Fruit fly (Drosophila melanogaster) whole organism, embryonic: Measurements from ENCODE around the gene AstA-R1.
A peak's percentile ranks its signal among the peaks of the same experiment; 100 is the strongest.

Experiments
- CG15269 ChIP-seq: fragments of 200-800 bp; sonication (Bioruptor generic); optimal IDR thresholded peaks from 2 replicates; lab custom pipeline; 2018; ENCODE audit warnings: missing biosample characterization, mild to moderate bottlenecking, missing genetic modification characterization, moderate library complexity
- CG18599 ChIP-seq: fragments of 200-800 bp; sonication (Bioruptor generic); optimal IDR thresholded peaks from 3 replicates; lab custom pipeline; 2017; ENCODE audit warnings: missing biosample characterization, missing genetic modification characterization, mild to moderate bottlenecking, moderate library complexity, missing genetic modification reagents
- CG2120 ChIP-seq: fragments of 200-800 bp; sonication (Bioruptor generic); optimal IDR thresholded peaks from 3 replicates; lab custom pipeline; 2016; ENCODE audit warnings: missing biosample characterization, missing genetic modification characterization
- CG2678 ChIP-seq: fragments of 200-800 bp; sonication (Bioruptor generic); optimal IDR thresholded peaks from 3 replicates; lab custom pipeline; 2019; ENCODE audit warnings: missing biosample characterization, mild to moderate bottlenecking, missing genetic modification characterization, moderate library complexity
- CG2875 ChIP-seq: fragments of 200-800 bp; sonication (Bioruptor generic); optimal IDR thresholded peaks from 2 replicates; lab custom pipeline; 2017; ENCODE audit warnings: missing biosample characterization, mild to moderate bottlenecking, missing genetic modification characterization, missing genetic modification reagents
- CG30431 ChIP-seq: fragments of 200-800 bp; sonication (Bioruptor generic); optimal IDR thresholded peaks from 2 replicates; lab custom pipeline; 2017; ENCODE audit warnings: missing biosample characterization, missing genetic modification characterization
- CG32532 ChIP-seq: fragments of 200-800 bp; sonication (Bioruptor generic); IDR thresholded peaks from 2 replicates; pipeline ENCODE4 v1.3.6; 2022; ENCODE audit warnings: missing biosample characterization, missing genetic modification characterization
- CG7556 ChIP-seq: fragments of 200-800 bp; sonication (Bioruptor generic); optimal IDR thresholded peaks from 2 replicates; lab custom pipeline; 2017; ENCODE audit warnings: missing biosample characterization, mild to moderate bottlenecking, missing genetic modification characterization
- CG7928 ChIP-seq: fragments of 200-800 bp; sonication (Bioruptor generic); optimal IDR thresholded peaks from 2 replicates; lab custom pipeline; 2017; ENCODE audit warnings: missing biosample characterization, mild to moderate bottlenecking, missing genetic modification characterization
- CG9817 ChIP-seq: fragments of 200-800 bp; sonication (Bioruptor generic); optimal IDR thresholded peaks from 2 replicates; lab custom pipeline; 2018; ENCODE audit warnings: missing biosample characterization, mild to moderate bottlenecking, missing genetic modification characterization, moderate library complexity
- CG9932 ChIP-seq: fragments of 200-800 bp; sonication (Bioruptor generic); IDR thresholded peaks from 2 replicates; pipeline ENCODE4 v1.3.6; 2022; ENCODE audit warnings: missing biosample characterization, missing genetic modification characterization
- CkIIα-i1 ChIP-seq: fragments of 200-800 bp; sonication (Bioruptor generic); IDR thresholded peaks from 2 replicates; pipeline ENCODE4 v1.3.6; 2022; ENCODE audit warnings: missing biosample characterization, missing genetic modification characterization
- E2f1 ChIP-seq: fragments of 200-800 bp; sonication (Bioruptor generic); IDR thresholded peaks from 2 replicates; pipeline ENCODE4 v1.3.6; 2022; ENCODE audit warnings: missing biosample characterization, missing genetic modification characterization
- E2f2 ChIP-seq: fragments of 200-800 bp; sonication (Bioruptor generic); IDR thresholded peaks from 2 replicates; pipeline ENCODE4 v1.3.6; 2022; ENCODE audit warnings: missing biosample characterization, missing genetic modification characterization
- Fer1 ChIP-seq: fragments of 200-800 bp; sonication (Bioruptor generic); optimal IDR thresholded peaks from 2 replicates; lab custom pipeline; 2017; ENCODE audit warnings: missing biosample characterization, mild to moderate bottlenecking, missing genetic modification characterization
- Gug ChIP-seq: fragments of 200-800 bp; sonication (Bioruptor generic); IDR thresholded peaks from 4 replicates; pipeline ENCODE4 v1.3.6; 2022; ENCODE audit warnings: missing biosample characterization, missing genetic modification characterization
- Hmr ChIP-seq: fragments of 200-800 bp; sonication (Bioruptor generic); optimal IDR thresholded peaks from 3 replicates; lab custom pipeline; 2017; ENCODE audit warnings: mild to moderate bottlenecking, missing biosample characterization, missing genetic modification reagents, missing genetic modification characterization
- Hr51 ChIP-seq, 2 experiments: fragments of 200-800 bp; sonication (Bioruptor generic); optimal IDR thresholded peaks; 2 replicates in 1 of 2; 3 replicates in 1 of 2; lab custom pipeline; 2016 to 2018; ENCODE audit warnings: missing biosample characterization in 2 of 2, missing genetic modification characterization in 2 of 2, mild to moderate bottlenecking in 1 of 2, moderate library complexity in 1 of 2
- Max ChIP-seq: fragments of 200-800 bp; sonication (Bioruptor generic); optimal IDR thresholded peaks from 2 replicates; lab custom pipeline; 2016; ENCODE audit warnings: missing biosample characterization, mild to moderate bottlenecking, missing genetic modification characterization
- Mes4 ChIP-seq: fragments of 200-800 bp; sonication (Bioruptor generic); optimal IDR thresholded peaks from 2 replicates; lab custom pipeline; 2016; ENCODE audit warnings: missing biosample characterization, missing genetic modification characterization
- Optix ChIP-seq: fragments of 200-800 bp; sonication (Bioruptor generic); IDR thresholded peaks from 3 replicates; pipeline ENCODE4 v1.3.6; 2022; ENCODE audit warnings: missing biosample characterization, missing genetic modification characterization
- Poxn ChIP-seq: fragments of 200-800 bp; sonication (Bioruptor generic); IDR thresholded peaks from 2 replicates; pipeline ENCODE4 v1.3.6; 2022; ENCODE audit warnings: missing biosample characterization, missing genetic modification characterization
- Ptx1 ChIP-seq: fragments of 200-800 bp; sonication (Bioruptor generic); IDR thresholded peaks from 2 replicates; pipeline ENCODE4 v1.3.6; 2022; ENCODE audit warnings: missing biosample characterization, missing genetic modification characterization
- Sox102F ChIP-seq: fragments of 200-800 bp; sonication (Bioruptor generic); optimal IDR thresholded peaks from 2 replicates; lab custom pipeline; 2018; ENCODE audit warnings: missing biosample characterization, mild to moderate bottlenecking, missing genetic modification characterization, moderate library complexity
- Vsx1 ChIP-seq: fragments of 200-800 bp; sonication (Bioruptor generic); optimal IDR thresholded peaks from 2 replicates; lab custom pipeline; 2017; ENCODE audit warnings: missing biosample characterization, mild to moderate bottlenecking, missing genetic modification characterization, missing genetic modification reagents
- Xrp1 ChIP-seq: fragments of 200-800 bp; sonication (Bioruptor generic); IDR thresholded peaks from 2 replicates; pipeline ENCODE4 v1.3.6; 2022; ENCODE audit warnings: missing biosample characterization, missing genetic modification characterization
- ci ChIP-seq: fragments of 200-800 bp; sonication (Bioruptor generic); IDR thresholded peaks from 3 replicates; pipeline ENCODE4 v1.3.6; 2022; ENCODE audit warnings: missing biosample characterization, missing genetic modification characterization
- dmrt99B ChIP-seq: fragments of 200-800 bp; sonication (Bioruptor generic); optimal IDR thresholded peaks from 2 replicates; lab custom pipeline; 2018; ENCODE audit warnings: missing biosample characterization, mild to moderate bottlenecking, missing genetic modification characterization, moderate library complexity
- dysf ChIP-seq: fragments of 200-800 bp; sonication (Bioruptor generic); IDR thresholded peaks from 3 replicates; pipeline ENCODE4 v1.3.6; 2022; ENCODE audit warnings: missing biosample characterization, missing genetic modification characterization
- fru ChIP-seq: fragments of >200 bp; optimal IDR thresholded peaks from 2 replicates; lab custom pipeline; 2017
- gem ChIP-seq: fragments of 200-800 bp; sonication (Bioruptor generic); optimal IDR thresholded peaks from 2 replicates; lab custom pipeline; 2019; ENCODE audit warnings: missing biosample characterization, mild to moderate bottlenecking, missing genetic modification characterization, moderate library complexity
- grau ChIP-seq: fragments of 200-800 bp; optimal IDR thresholded peaks from 3 replicates; lab custom pipeline; 2019; ENCODE audit warnings: missing biosample characterization, mild to moderate bottlenecking, missing genetic modification characterization, moderate library complexity
- gsb-n ChIP-seq: fragments of 200-800 bp; sonication (Bioruptor generic); optimal IDR thresholded peaks from 3 replicates; lab custom pipeline; 2018; ENCODE audit warnings: missing biosample characterization, mild to moderate bottlenecking, missing genetic modification characterization
- prd ChIP-seq, 3 experiments: fragments of >200 bp in 2 of 3; fragments of 200-800 bp in 1 of 3; sonication (Bioruptor generic) in 1 of 3; optimal IDR thresholded peaks in 2 of 3; IDR thresholded peaks in 1 of 3; 2 replicates in 2 of 3; 3 replicates in 1 of 3; pipeline versions ENCODE4 v1.3.6 to Lab custom; 2017 to 2022; ENCODE audit warnings: missing biosample characterization in 1 of 3, missing genetic modification characterization in 1 of 3
- row ChIP-seq: fragments of 200-800 bp; sonication (Bioruptor generic); IDR thresholded peaks from 3 replicates; pipeline ENCODE4 v1.3.6; 2022; ENCODE audit warnings: missing biosample characterization, missing genetic modification characterization
- sens ChIP-seq: fragments of 200-800 bp; sonication (Bioruptor generic); peaks from one replicate; lab custom pipeline; 2016; ENCODE audit warnings: missing biosample characterization, missing genetic modification characterization
- seq ChIP-seq: fragments of 200-800 bp; sonication (Bioruptor generic); IDR thresholded peaks from 2 replicates; pipeline ENCODE4 v1.3.6; 2022; ENCODE audit warnings: missing biosample characterization, missing genetic modification characterization
- slbo ChIP-seq: fragments of 200-800 bp; sonication (Bioruptor generic); IDR thresholded peaks from 2 replicates; pipeline ENCODE4 v1.3.6; 2022; ENCODE audit warnings: missing biosample characterization, missing genetic modification characterization
- tin ChIP-seq: fragments of 200-800 bp; sonication (Bioruptor generic); optimal IDR thresholded peaks from 3 replicates; lab custom pipeline; 2016; ENCODE audit warnings: missing biosample characterization, missing genetic modification characterization
- unpg ChIP-seq: fragments of 200-800 bp; sonication (Bioruptor generic); optimal IDR thresholded peaks from 3 replicates; lab custom pipeline; 2018; ENCODE audit warnings: missing biosample characterization, mild to moderate bottlenecking, missing genetic modification characterization, moderate library complexity

AstA-R1 gene

DNA sequence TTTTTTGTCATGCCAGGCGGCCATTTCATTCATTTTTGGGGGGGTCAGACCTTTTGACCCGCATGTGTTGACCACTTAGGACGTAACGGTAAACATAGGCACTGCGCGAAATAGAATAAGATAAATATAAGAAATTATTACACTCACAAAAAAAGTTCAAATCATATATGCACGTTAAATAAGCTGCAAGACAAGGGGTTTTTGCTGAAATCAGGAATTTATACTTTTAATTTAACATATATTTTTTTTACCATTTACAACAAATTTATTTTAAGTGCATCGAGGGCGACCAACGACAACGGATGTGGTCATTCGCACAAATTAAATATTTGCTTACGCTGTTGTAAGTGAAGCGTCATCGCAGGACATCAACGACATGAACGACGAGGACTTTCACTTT, 6.9 kb downstream of the AstA-R1 start:
- peak; percentile 32 for TF ChIP-seq Sox102F (GFP tag; lab: Kevin White, UChicago)
- TF ChIP-seq gsb-n (tag; lab: Kevin White, UChicago): no peak
- no peak for TF ChIP-seq CkIIα-i1 (GFP tag; lab: Robert Waterston, UW)
- TF ChIP-seq Gug: no peak
- peak; percentile 33; the same call in 1 of the 2 replicates for TF ChIP-seq CG9932
- TF ChIP-seq CG32532 (GFP tag; lab: Robert Waterston, UW): peak; percentile 28; the same call in 1 of the 2 replicates
- peak in 1 of 2 experiments; percentile 34 for TF ChIP-seq Hr51 (GFP tag; optimal IDR thresholded peaks at IDR 0.05; lab: Kevin White, UChicago)
- 0 out of 2 replicates have a peak, but pooled peaks have one; percentile 23 for TF ChIP-seq E2f2
- TF ChIP-seq CG2678: peak; percentile 19
- peak; percentile 34 for TF ChIP-seq CG2120 (GFP tag; lab: Kevin White, UChicago)
- no peak for TF ChIP-seq Xrp1 (GFP tag; lab: Robert Waterston, UW)
- peak; percentile 14 for TF ChIP-seq sens (GFP tag; lab: Kevin White, UChicago)
- no peak for TF ChIP-seq tin (GFP tag; lab: Kevin White, UChicago)
- peak; percentile 13 for TF ChIP-seq CG2875 (GFP tag; lab: Kevin White, UChicago)
- TF ChIP-seq row (GFP tag; lab: Robert Waterston, UW): peak; percentile 54
- TF ChIP-seq CG7928 (GFP tag; lab: Kevin White, UChicago): no peak
- 0 out of 2 replicates have a peak, but pooled peaks have one; percentile 13 for TF ChIP-seq E2f1
- TF ChIP-seq prd (optimal IDR thresholded peaks at IDR 0.05; lab: Kevin White, UChicago): no peak
- peak; percentile 50; the same call in 1 of the 3 replicates for TF ChIP-seq prd (GFP tag; IDR thresholded peaks at IDR 0.05; lab: Robert Waterston, UW)
- TF ChIP-seq gem (tag; lab: Kevin White, UChicago): peak; percentile 51
- TF ChIP-seq CG18599 (GFP tag; lab: Kevin White, UChicago): peak; percentile 18
- TF ChIP-seq CG9817: peak; percentile 8
- 0 out of 3 replicates have a peak, but pooled peaks have one; percentile 14 for TF ChIP-seq ci
- TF ChIP-seq unpg: peak; percentile 21
- peak; percentile 41 for TF ChIP-seq Hmr
- no peak for TF ChIP-seq CG30431 (GFP tag; lab: Kevin White, UChicago)
- TF ChIP-seq Ptx1: peak; percentile 16; the same call in 1 of the 2 replicates
- peak; percentile 42 for TF ChIP-seq CG15269 (tag; lab: Kevin White, UChicago)
- TF ChIP-seq dysf: 0 out of 3 replicates have a peak, but pooled peaks have one; percentile 17
- TF ChIP-seq slbo (GFP tag; lab: Robert Waterston, UW): peak; percentile 24; the same call in 1 of the 2 replicates
- 0 out of 2 replicates have a peak, but pooled peaks have one; percentile 39 for TF ChIP-seq seq
- TF ChIP-seq grau (tag; lab: Kevin White, UChicago): peak; percentile 32
- TF ChIP-seq Vsx1 (GFP tag; lab: Kevin White, UChicago): no peak
- TF ChIP-seq Fer1: peak; percentile 13
- TF ChIP-seq dmrt99B: peak; percentile 7
- TF ChIP-seq CG7556 (GFP tag; lab: Kevin White, UChicago): peak; percentile 25

DNA sequence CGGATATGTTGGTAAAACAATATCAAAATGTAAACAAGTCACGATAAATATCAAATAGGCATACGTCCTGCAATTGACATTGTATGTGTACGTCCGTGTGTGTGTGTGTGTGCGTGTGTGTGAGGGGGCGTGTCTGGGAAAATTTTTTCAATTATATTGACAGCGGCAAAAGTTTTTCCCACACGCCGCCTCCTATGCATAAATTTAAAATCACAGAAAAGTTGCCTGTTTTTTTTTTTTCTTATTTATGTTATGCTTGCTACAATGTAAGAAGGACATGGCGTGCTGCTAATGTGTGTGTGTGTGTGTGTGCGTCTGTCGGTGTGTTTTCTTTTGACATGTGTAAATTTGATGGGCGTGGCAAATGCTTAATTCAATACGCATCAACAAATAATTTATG, 11.9 kb downstream of the AstA-R1 start:
- no peak for TF ChIP-seq Mes4 (GFP tag; lab: Kevin White, UChicago)
- TF ChIP-seq Max (GFP tag; lab: Kevin White, UChicago): no peak
- no peak for TF ChIP-seq fru (lab: Kevin White, UChicago)
- no peak for TF ChIP-seq Poxn (GFP tag; lab: Robert Waterston, UW)
- TF ChIP-seq Optix (GFP tag; lab: Robert Waterston, UW): no peak
